Worm (Caenorhabditis elegans) whole organism, L4 larva: ENCODE measurements around the gene M195.2.
A peak's percentile ranks its signal among the peaks of the same experiment; 100 is the strongest.

ENCODE experiments used
- F26F4.8 ChIP-seq: fragments of 200-800 bp; sonication (Bioruptor generic); conservative IDR thresholded peaks from 2 replicates; pipeline ENCODE4 v1.3.6; 2022; ENCODE audit warnings: missing genetic modification characterization, missing compliant biosample characterization
- F49E8.2 ChIP-seq: sonication (generic microtip); optimal IDR thresholded peaks from 2 replicates; lab custom pipeline; 2016; ENCODE audit warnings: missing compliant biosample characterization, mild to moderate bottlenecking, missing genetic modification characterization, borderline replicate concordance
- R02D3.7 ChIP-seq: fragments of 150-350 bp; sonication (generic microtip); optimal IDR thresholded peaks from 3 replicates; lab custom pipeline; 2014; ENCODE audit warnings: missing biosample characterization, missing genetic modification characterization
- T20F7.1 ChIP-seq: fragments of 200-800 bp; sonication (Bioruptor generic); optimal IDR thresholded peaks from 2 replicates; lab custom pipeline; 2018; ENCODE audit warnings: mild to moderate bottlenecking, missing genetic modification characterization, missing compliant biosample characterization
- ama-1 ChIP-seq: fragments of 150-350 bp; optimal IDR thresholded peaks from 2 replicates; lab custom pipeline; 2014; ENCODE audit warnings: inconsistent platforms, mixed read lengths
- arid-1 ChIP-seq: fragments of 200-800 bp; sonication (Bioruptor generic); conservative IDR thresholded peaks from 2 replicates; pipeline ENCODE4 v1.3.6; 2022; ENCODE audit warnings: missing genetic modification reagents, missing genetic modification characterization, missing compliant biosample characterization
- attf-4 ChIP-seq: sonication (generic microtip); optimal IDR thresholded peaks from 3 replicates; lab custom pipeline; 2017; ENCODE audit warnings: missing biosample characterization, missing genetic modification characterization
- ceh-28 ChIP-seq: fragments of 150-350 bp; optimal IDR thresholded peaks from 2 replicates; lab custom pipeline; 2014; ENCODE audit warnings: missing biosample characterization, missing genetic modification reagents, missing genetic modification characterization
- ceh-44 ChIP-seq: fragments of 200-800 bp; sonication (Bioruptor generic); IDR thresholded peaks from 2 replicates; pipeline ENCODE4 v1.3.6; 2022; ENCODE audit warnings: missing genetic modification reagents, missing genetic modification characterization, missing compliant biosample characterization
- ceh-62 ChIP-seq: sonication (generic microtip); optimal IDR thresholded peaks from 2 replicates; lab custom pipeline; 2017; ENCODE audit warnings: missing biosample characterization, missing genetic modification characterization
- ces-1 ChIP-seq: fragments of 150-350 bp; sonication (generic microtip); optimal IDR thresholded peaks from 4 replicates; lab custom pipeline; 2014; ENCODE audit warnings: missing biosample characterization, missing genetic modification reagents, missing genetic modification characterization
- ctbp-1 ChIP-seq: fragments of 200-800 bp; sonication (Bioruptor generic); IDR thresholded peaks from 2 replicates; pipeline ENCODE4 v1.3.6; 2022; ENCODE audit warnings: missing genetic modification reagents, missing genetic modification characterization, missing compliant biosample characterization
- daf-19 ChIP-seq: fragments of 200-800 bp; sonication (Bioruptor generic); conservative IDR thresholded peaks from 2 replicates; pipeline ENCODE4 v1.3.6; 2022; ENCODE audit warnings: missing genetic modification characterization, missing compliant biosample characterization
- dmd-6 ChIP-seq: fragments of 200-800 bp; sonication (Bioruptor generic); IDR thresholded peaks from 2 replicates; pipeline ENCODE4 v1.3.6; 2022; ENCODE audit warnings: missing genetic modification reagents, missing genetic modification characterization, missing compliant biosample characterization
- dmd-8 ChIP-seq: fragments of 200-800 bp; sonication (Bioruptor generic); IDR thresholded peaks from 2 replicates; pipeline ENCODE4 v1.3.6; 2022; ENCODE audit warnings: missing genetic modification characterization, missing compliant biosample characterization
- dmd-9 ChIP-seq: fragments of 200-800 bp; sonication (Bioruptor generic); IDR thresholded peaks from 2 replicates; pipeline ENCODE4 v1.3.6; 2022; ENCODE audit warnings: missing genetic modification reagents, missing genetic modification characterization, missing compliant biosample characterization
- dve-1 ChIP-seq: sonication (generic microtip); optimal IDR thresholded peaks from 2 replicates; lab custom pipeline; 2017; ENCODE audit warnings: antibody characterized with exemption, mild to moderate bottlenecking, missing genetic modification characterization, missing compliant biosample characterization; ENCODE audit not compliant: insufficient read depth
- fkh-10 ChIP-seq: fragments of 150-350 bp; optimal IDR thresholded peaks from 2 replicates; lab custom pipeline; 2014; ENCODE audit warnings: missing biosample characterization, missing genetic modification reagents, missing genetic modification characterization
- gei-8 ChIP-seq: fragments of 200-800 bp; sonication (Bioruptor generic); optimal IDR thresholded peaks from 2 replicates; lab custom pipeline; 2018; ENCODE audit warnings: mild to moderate bottlenecking, missing genetic modification characterization, missing compliant biosample characterization
- hlh-11 ChIP-seq: fragments of 200-800 bp; sonication (Bioruptor generic); optimal IDR thresholded peaks from 2 replicates; lab custom pipeline; 2018; ENCODE audit warnings: mild to moderate bottlenecking, missing genetic modification characterization, missing compliant biosample characterization
- hlh-30 ChIP-seq: sonication (generic microtip); optimal IDR thresholded peaks from 2 replicates; lab custom pipeline; 2017; ENCODE audit warnings: antibody characterized with exemption, mild to moderate bottlenecking, missing genetic modification characterization, missing compliant biosample characterization; ENCODE audit not compliant: insufficient read depth
- jun-1 ChIP-seq: fragments of 150-350 bp; optimal IDR thresholded peaks from 2 replicates; lab custom pipeline; 2014; ENCODE audit warnings: missing biosample characterization, missing genetic modification reagents, missing genetic modification characterization
- lin-13 ChIP-seq: fragments of 150-350 bp; optimal IDR thresholded peaks from 2 replicates; lab custom pipeline; 2014; ENCODE audit warnings: missing biosample characterization, missing genetic modification reagents, missing genetic modification characterization
- lir-3 ChIP-seq: sonication (generic microtip); optimal IDR thresholded peaks from 2 replicates; lab custom pipeline; 2016; ENCODE audit warnings: mild to moderate bottlenecking, missing genetic modification characterization, missing compliant biosample characterization
- nhr-11 ChIP-seq: fragments of 150-350 bp; optimal IDR thresholded peaks from 2 replicates; lab custom pipeline; 2014; ENCODE audit warnings: missing biosample characterization, missing genetic modification characterization
- nhr-111 ChIP-seq: fragments of 200-800 bp; sonication (Bioruptor generic); optimal IDR thresholded peaks from 2 replicates; lab custom pipeline; 2018; ENCODE audit warnings: mild to moderate bottlenecking, missing genetic modification characterization, missing compliant biosample characterization
- nhr-237 ChIP-seq: sonication (generic microtip); optimal IDR thresholded peaks from 2 replicates; lab custom pipeline; 2017; ENCODE audit warnings: missing biosample characterization, missing genetic modification characterization
- nhr-28 ChIP-seq: fragments of 150-350 bp; optimal IDR thresholded peaks from 2 replicates; lab custom pipeline; 2014; ENCODE audit warnings: missing biosample characterization, missing genetic modification characterization
- nhr-41 ChIP-seq: fragments of 200-800 bp; sonication (Bioruptor generic); IDR thresholded peaks from 2 replicates; pipeline ENCODE4 v1.3.6; 2022; ENCODE audit warnings: missing genetic modification reagents, missing genetic modification characterization, missing compliant biosample characterization
- nhr-42 ChIP-seq: fragments of 200-800 bp; sonication (Bioruptor generic); IDR thresholded peaks from 2 replicates; pipeline ENCODE4 v1.3.6; 2022; ENCODE audit warnings: missing genetic modification characterization, missing compliant biosample characterization
- nhr-48 ChIP-seq: sonication (generic microtip); optimal IDR thresholded peaks from 2 replicates; lab custom pipeline; 2016; ENCODE audit warnings: mild to moderate bottlenecking, missing genetic modification characterization, missing compliant biosample characterization
- nhr-77 ChIP-seq: fragments of 150-350 bp; optimal IDR thresholded peaks from 2 replicates; lab custom pipeline; 2014; ENCODE audit warnings: missing biosample characterization, missing genetic modification characterization
- pha-4 ChIP-seq, 2 experiments: fragments of 150-350 bp in 1 of 2; fragments of 200-800 bp in 1 of 2; sonication (Bioruptor generic) in 1 of 2; IDR thresholded peaks in 1 of 2; optimal IDR thresholded peaks in 1 of 2; 2 replicates each; pipeline versions ENCODE4 v1.3.6 to Lab custom; 2014 to 2022; ENCODE audit warnings: missing genetic modification characterization in 2 of 2, missing genetic modification reagents in 2 of 2, missing biosample characterization in 1 of 2, missing compliant biosample characterization in 1 of 2
- pqm-1 ChIP-seq: sonication (generic microtip); optimal IDR thresholded peaks from 2 replicates; lab custom pipeline; 2017; ENCODE audit warnings: missing biosample characterization, missing genetic modification characterization
- saeg-2 ChIP-seq: fragments of 200-800 bp; sonication (Bioruptor generic); IDR thresholded peaks from 2 replicates; pipeline ENCODE4 v1.3.6; 2022; ENCODE audit warnings: missing genetic modification reagents, missing genetic modification characterization, missing compliant biosample characterization
- set-16 ChIP-seq: fragments of 200-800 bp; sonication (Bioruptor generic); IDR thresholded peaks from 2 replicates; pipeline ENCODE4 v1.3.6; 2022; ENCODE audit warnings: missing genetic modification reagents, missing genetic modification characterization, missing compliant biosample characterization
- spr-1 ChIP-seq: sonication (generic microtip); optimal IDR thresholded peaks from 2 replicates; lab custom pipeline; 2016; ENCODE audit warnings: mild to moderate bottlenecking, missing genetic modification characterization, missing compliant biosample characterization
- tra-1 ChIP-seq: fragments of 200-800 bp; sonication (Bioruptor generic); IDR thresholded peaks from 2 replicates; pipeline ENCODE4 v1.3.6; 2022; ENCODE audit warnings: missing genetic modification reagents, missing genetic modification characterization, missing compliant biosample characterization
- unc-130 ChIP-seq: sonication (generic microtip); optimal IDR thresholded peaks from 2 replicates; lab custom pipeline; 2016; ENCODE audit warnings: missing genetic modification reagents, missing genetic modification characterization, missing compliant biosample characterization
- unc-62 ChIP-seq, 3 experiments: fragments of 150-350 bp in 1 of 3; sonication (generic microtip); optimal IDR thresholded peaks in 2 of 3; peaks in 1 of 3; 1 replicate in 1 of 3; 2 replicates in 2 of 3; lab custom pipeline; 2014 to 2017; ENCODE audit warnings: missing biosample characterization in 3 of 3, missing genetic modification characterization in 3 of 3, missing genetic modification reagents in 3 of 3, missing genotype in 1 of 3
- zip-11 ChIP-seq: fragments of 200-800 bp; sonication (Bioruptor generic); IDR thresholded peaks from 2 replicates; pipeline ENCODE4 v1.3.6; 2022; ENCODE audit warnings: missing genetic modification characterization, missing compliant biosample characterization
- ztf-11 ChIP-seq: fragments of 150-350 bp; optimal IDR thresholded peaks from 2 replicates; lab custom pipeline; 2014; ENCODE audit warnings: missing biosample characterization, missing genetic modification characterization

Gene M195.2

ce11 chrII:8394205-8394604, 33.7 kb downstream of the M195.2 start, which contains the start of gene F49E12.8:
TSS of gene F49E12.8 (minus strand) at chrII:8394305.
- TF ChIP-seq dve-1 (tag; lab: Kevin White, UChicago): peak; percentile 24
- TF ChIP-seq nhr-48: no peak

- TF ChIP-seq ceh-62 (no peak), zip-11 (GFP tag; lab: Robert Waterston, UW) (no peak), attf-4 (no peak), F49E8.2 (tag; lab: Kevin White, UChicago) (no peak), hlh-11 (no peak), set-16 (GFP tag; lab: Robert Waterston, UW) (no peak), nhr-42 (GFP tag; lab: Robert Waterston, UW) (no peak), nhr-11 (tag; lab: Kevin White, UChicago) (no peak), dve-1 (tag; lab: Kevin White, UChicago) (no peak), ces-1 (GFP tag; lab: Kevin White, UChicago) (no peak), ceh-44 (GFP tag; lab: Robert Waterston, UW) (no peak), nhr-41 (no peak), daf-19 (no peak), fkh-10 (GFP tag; lab: Kevin White, UChicago) (no peak), nhr-237 (tag; lab: Kevin White, UChicago) (no peak), ztf-11 (no peak), nhr-28 (tag; lab: Kevin White, UChicago) (no peak), arid-1 (GFP tag; lab: Robert Waterston, UW) (no peak)
Measured at ce11 chrII:8396041-8396440, 35.5 kb downstream of the M195.2 start, which contains the start of gene F49E12.7. TSS of gene F49E12.7 (minus strand) at chrII:8396141.

DNA sequence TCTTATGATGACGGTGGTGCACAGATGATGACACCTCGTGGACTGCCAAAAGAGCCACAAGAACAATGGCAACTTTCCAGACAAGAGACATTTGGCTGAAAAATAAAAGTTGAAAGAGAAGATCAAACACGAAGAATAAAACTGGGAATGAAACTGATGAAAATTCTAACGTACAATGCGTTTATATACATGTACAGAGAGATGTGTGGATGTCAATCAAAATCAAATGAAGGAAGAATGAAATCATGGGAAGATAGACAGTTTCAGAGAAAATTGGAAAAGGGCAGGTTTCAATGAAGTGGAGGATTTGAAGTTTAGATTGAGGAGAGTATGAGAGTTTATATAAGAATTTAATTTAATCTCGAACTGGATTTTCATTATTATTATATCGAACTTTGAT, 38.5 kb downstream of the M195.2 start, which contains the start of gene dod-23:
dod-23 (minus strand) TSS at position 101 of the 400 bp plus-strand sequence.
- TF ChIP-seq lir-3 (tag; lab: Kevin White, UChicago) (no peak), saeg-2 (GFP tag; lab: Robert Waterston, UW) (no peak), hlh-30 (tag; lab: Kevin White, UChicago) (no peak), set-16 (GFP tag; lab: Robert Waterston, UW) (no peak), lin-13 (GFP tag; lab: Kevin White, UChicago) (no peak), dmd-6 (GFP tag; lab: Robert Waterston, UW) (0 out of 2 replicates have a peak, but pooled peaks have one; percentile 18), nhr-111 (no peak), nhr-77 (tag; lab: Kevin White, UChicago) (no peak), gei-8 (no peak)

DNA sequence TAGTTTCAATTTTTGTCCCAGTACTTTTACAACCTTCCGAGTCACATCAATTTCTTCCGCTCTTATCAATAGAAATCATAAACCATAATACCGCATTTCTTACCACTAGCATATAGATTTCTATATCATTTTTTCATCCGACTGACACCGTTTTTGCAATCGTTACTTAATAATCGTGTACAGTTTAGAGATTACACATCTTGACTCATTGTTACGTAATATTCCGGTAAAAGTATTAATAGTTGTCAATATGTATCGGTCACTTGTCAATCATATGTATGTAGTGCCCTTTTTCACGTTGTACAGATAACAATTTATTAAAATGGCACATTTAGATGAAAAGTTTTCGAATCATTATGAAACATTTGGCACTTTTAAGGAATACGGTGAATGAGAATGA, 39.4 kb downstream of the M195.2 start:
- TF ChIP-seq nhr-111 (no peak), ama-1 (lab: Kevin White, UChicago) (no peak), dve-1 (tag; lab: Kevin White, UChicago) (peak; percentile 20), dmd-8 (GFP tag; lab: Robert Waterston, UW) (no peak), spr-1 (tag; lab: Kevin White, UChicago) (no peak), pqm-1 (tag; lab: Kevin White, UChicago) (peak; percentile 84), nhr-28 (tag; lab: Kevin White, UChicago) (peak; percentile 47), unc-62 (GFP tag; optimal IDR thresholded peaks at IDR 0.05 in 1 of 2; lab: Kevin White, UChicago) (peak in 1 of 2 experiments; percentile 63), unc-62 (tag; optimal IDR thresholded peaks at IDR 0.05; lab: Kevin White, UChicago) (no peak), T20F7.1 (GFP tag; lab: Kevin White, UChicago) (peak; percentile 38), hlh-11 (no peak)

ce11 chrII:8404748-8405147, 44.2 kb downstream of the M195.2 start, which contains the start of gene skpo-1:
TSS of gene skpo-1 (minus strand) at chrII:8404848.
- TF ChIP-seq ceh-28 (no peak), ceh-62 (no peak), zip-11 (GFP tag; lab: Robert Waterston, UW) (no peak), jun-1 (no peak), dmd-9 (GFP tag; lab: Robert Waterston, UW) (no peak), ctbp-1 (no peak), tra-1 (GFP tag; lab: Robert Waterston, UW) (no peak), pha-4 (GFP tag; IDR thresholded peaks at IDR 0.05; lab: Robert Waterston, UW) (no peak), pha-4 (tag; optimal IDR thresholded peaks at IDR 0.05; lab: Kevin White, UChicago) (no peak), dve-1 (tag; lab: Kevin White, UChicago) (no peak), F26F4.8 (GFP tag; lab: Robert Waterston, UW) (no peak), unc-130 (GFP tag; lab: Kevin White, UChicago) (no peak), R02D3.7 (tag; lab: Kevin White, UChicago) (no peak)
